Fruit fly (Drosophila melanogaster) whole organism, wandering third instar larva: Measurements from ENCODE around the gene CG3281.

Experiments
- Abd-B ChIP-seq: fragments of >200 bp; optimal IDR thresholded peaks from 2 replicates; lab custom pipeline; 2017; ENCODE audit warnings: missing biosample characterization, missing genetic modification characterization
- CG32264 ChIP-seq: fragments of 200-800 bp; sonication (Bioruptor generic); optimal IDR thresholded peaks from 2 replicates; lab custom pipeline; 2016; ENCODE audit warnings: missing biosample characterization, missing genetic modification characterization
- CG9705 ChIP-seq: fragments of 200-800 bp; sonication (Bioruptor generic); optimal IDR thresholded peaks from 2 replicates; lab custom pipeline; 2018; ENCODE audit warnings: missing biosample characterization, mild to moderate bottlenecking, missing genetic modification characterization
- CrebA ChIP-seq: fragments of 200-800 bp; sonication (Bioruptor generic); optimal IDR thresholded peaks from 2 replicates; lab custom pipeline; 2016; ENCODE audit warnings: missing biosample characterization, mild to moderate bottlenecking, missing genetic modification characterization, borderline replicate concordance
- Dfd ChIP-seq: fragments of >200 bp; optimal IDR thresholded peaks from 2 replicates; lab custom pipeline; 2017; ENCODE audit warnings: missing biosample characterization, missing genetic modification characterization
- Dif ChIP-seq: fragments of 200-275, 200-300 bp; sonication (Bioruptor generic); optimal IDR thresholded peaks from 2 replicates; lab custom pipeline; 2018; ENCODE audit warnings: missing biosample characterization, missing genetic modification characterization; ENCODE audit not compliant: partially characterized antibody
- GATAd ChIP-seq: sonication (Bioruptor generic); optimal IDR thresholded peaks from 2 replicates; lab custom pipeline; 2016; ENCODE audit warnings: missing biosample characterization, missing genetic modification characterization
- HLH106 ChIP-seq: fragments of 200-800 bp; optimal IDR thresholded peaks from 3 replicates; lab custom pipeline; 2019; ENCODE audit warnings: missing biosample characterization, mild to moderate bottlenecking, missing genetic modification characterization, moderate library complexity
- Hnf4 ChIP-seq: fragments of 200-800 bp; sonication (Bioruptor generic); optimal IDR thresholded peaks from 2 replicates; lab custom pipeline; 2016; ENCODE audit warnings: missing biosample characterization, mild to moderate bottlenecking, missing genetic modification characterization
- Hr78 ChIP-seq: fragments of >200 bp; optimal IDR thresholded peaks from 2 replicates; lab custom pipeline; 2017; ENCODE audit warnings: missing biosample characterization, missing genetic modification characterization
- Hr83 ChIP-seq: fragments of 200-300 bp; sonication (Bioruptor generic); optimal IDR thresholded peaks from 2 replicates; lab custom pipeline; 2016; ENCODE audit warnings: missing biosample characterization, mild to moderate bottlenecking, missing genetic modification characterization, moderate library complexity; ENCODE audit not compliant: poor library complexity, severe bottlenecking
- Jra ChIP-seq: sonication (Bioruptor generic); optimal IDR thresholded peaks from 2 replicates; lab custom pipeline; 2016; ENCODE audit warnings: missing biosample characterization, missing genetic modification characterization
- Mio ChIP-seq: sonication (Bioruptor generic); optimal IDR thresholded peaks from 2 replicates; lab custom pipeline; 2016; ENCODE audit warnings: missing biosample characterization, missing genetic modification characterization
- Myc ChIP-seq: fragments of >200 bp; optimal IDR thresholded peaks from 2 replicates; lab custom pipeline; 2017
- N ChIP-seq: fragments of >200 bp; optimal IDR thresholded peaks from 2 replicates; lab custom pipeline; 2018; ENCODE audit warnings: missing biosample characterization, missing external identifiers, missing genetic modification characterization
- Rel ChIP-seq, 2 experiments: fragments of 200-800 bp; sonication (Bioruptor generic) in 1 of 2; optimal IDR thresholded peaks; 2 replicates in 1 of 2; 3 replicates in 1 of 2; lab custom pipeline; 2016 to 2019; ENCODE audit warnings: mild to moderate bottlenecking in 2 of 2, missing biosample characterization in 2 of 2, missing genetic modification characterization in 2 of 2, moderate library complexity in 1 of 2
- Sp1 ChIP-seq: fragments of 200-800 bp; sonication (Bioruptor generic); optimal IDR thresholded peaks from 3 replicates; lab custom pipeline; 2019; ENCODE audit warnings: missing biosample characterization, mild to moderate bottlenecking, missing genetic modification characterization, moderate library complexity
- Vsx2 ChIP-seq: fragments of 200-300, 225-300 bp; sonication (Bioruptor generic); optimal IDR thresholded peaks from 2 replicates; lab custom pipeline; 2018; ENCODE audit warnings: missing biosample characterization, missing genetic modification characterization; ENCODE audit not compliant: partially characterized antibody
- br ChIP-seq: fragments of 200-800 bp; sonication (Bioruptor generic); optimal IDR thresholded peaks from 2 replicates; lab custom pipeline; 2016; ENCODE audit warnings: missing biosample characterization, missing genetic modification characterization
- brk ChIP-seq: fragments of 200-800 bp; sonication (Bioruptor generic); optimal IDR thresholded peaks from 2 replicates; lab custom pipeline; 2016; ENCODE audit warnings: missing biosample characterization, mild to moderate bottlenecking, missing genetic modification characterization
- dl ChIP-seq, 2 experiments: fragments of 175-275, 200-275 bp in 1 of 2; fragments of 200-275 bp in 1 of 2; sonication (Bioruptor generic); optimal IDR thresholded peaks; lab custom pipeline; 2018; ENCODE audit warnings: mild to moderate bottlenecking in 2 of 2, missing biosample characterization in 2 of 2, missing genetic modification characterization in 2 of 2, moderate library complexity in 2 of 2; ENCODE audit not compliant: partially characterized antibody in 2 of 2, insufficient read depth in 1 of 2
- dmrt93B ChIP-seq: fragments of 200-800 bp; sonication (Bioruptor generic); optimal IDR thresholded peaks from 2 replicates; lab custom pipeline; 2018; ENCODE audit warnings: missing biosample characterization, mild to moderate bottlenecking, missing genetic modification characterization
- dsf ChIP-seq: sonication (Bioruptor generic); optimal IDR thresholded peaks from 2 replicates; lab custom pipeline; 2016; ENCODE audit warnings: missing biosample characterization, missing genetic modification characterization, borderline replicate concordance
- ey ChIP-seq: fragments of 200-800 bp; sonication (Bioruptor generic); optimal IDR thresholded peaks from 2 replicates; lab custom pipeline; 2016; ENCODE audit warnings: missing biosample characterization, missing genetic modification characterization
- foxo ChIP-seq, 2 experiments: fragments of 200-800 bp; sonication (Bioruptor generic); optimal IDR thresholded peaks; 2 replicates in 1 of 2; 3 replicates in 1 of 2; lab custom pipeline; 2016 to 2017; ENCODE audit warnings: missing biosample characterization in 2 of 2, missing genetic modification characterization in 2 of 2
- fru ChIP-seq: fragments of 200-800 bp; sonication (Bioruptor generic); optimal IDR thresholded peaks from 3 replicates; lab custom pipeline; 2016; ENCODE audit warnings: missing biosample characterization, mild to moderate bottlenecking, missing genetic modification characterization
- h ChIP-seq: fragments of 200-800 bp; sonication (Bioruptor generic); optimal IDR thresholded peaks from 3 replicates; lab custom pipeline; 2016; ENCODE audit warnings: missing biosample characterization, mild to moderate bottlenecking, missing genetic modification characterization
- jim ChIP-seq: fragments of 175-275, 200-325 bp; sonication (Bioruptor generic); optimal IDR thresholded peaks from 2 replicates; lab custom pipeline; 2016; ENCODE audit warnings: missing biosample characterization, mild to moderate bottlenecking, missing genetic modification characterization
- lola ChIP-seq: fragments of >200 bp; optimal IDR thresholded peaks from 2 replicates; lab custom pipeline; 2017; ENCODE audit warnings: missing biosample characterization, missing genetic modification characterization
- pan ChIP-seq: fragments of >200 bp; optimal IDR thresholded peaks from 2 replicates; lab custom pipeline; 2017
- rgr ChIP-seq: fragments of 200-800 bp; sonication (Bioruptor generic); optimal IDR thresholded peaks from 3 replicates; lab custom pipeline; 2016; ENCODE audit warnings: missing biosample characterization, mild to moderate bottlenecking, missing genetic modification characterization
- sv ChIP-seq: fragments of 200-800 bp; sonication (Bioruptor generic); optimal IDR thresholded peaks from 3 replicates; lab custom pipeline; 2016; ENCODE audit warnings: missing biosample characterization, missing genetic modification characterization
- tai ChIP-seq: sonication (Bioruptor generic); optimal IDR thresholded peaks from 2 replicates; lab custom pipeline; 2016; ENCODE audit warnings: missing biosample characterization, missing genetic modification characterization
- usp ChIP-seq: fragments of >200 bp; optimal IDR thresholded peaks from 2 replicates; lab custom pipeline; 2017; ENCODE audit warnings: missing biosample characterization, missing genetic modification characterization
- woc ChIP-seq: sonication (Bioruptor generic); optimal IDR thresholded peaks from 2 replicates; lab custom pipeline; 2016; ENCODE audit warnings: missing biosample characterization, mild to moderate bottlenecking, missing genetic modification characterization

CG3281 gene

dm6 chr3R:12006417-12006816 lies 43.8 kb upstream of the CG3281 start:
- TF ChIP-seq br (GFP tag; lab: Kevin White, UChicago) (no peak), fru (no peak), Hr83 (GFP tag; lab: Kevin White, UChicago) (no peak), tai (GFP tag; lab: Kevin White, UChicago) (no peak), jim (no peak), N (GFP tag; lab: Kevin White, UChicago) (no peak), Abd-B (GFP tag; lab: Kevin White, UChicago) (no peak), rgr (GFP tag; lab: Kevin White, UChicago) (no peak)

- TF ChIP-seq ey (GFP tag; lab: Kevin White, UChicago) (no peak), Dfd (GFP tag; lab: Kevin White, UChicago) (no peak), CG32264 (GFP tag; lab: Kevin White, UChicago) (no peak), Hr78 (GFP tag; lab: Kevin White, UChicago) (no peak), brk (no peak), HLH106 (no peak), Vsx2 (GFP tag; lab: Kevin White, UChicago) (no peak)
- TF ChIP-seq, all 38 proteins: peak for 0
Measured at dm6 chr3R:12005417-12005816, 42.8 kb upstream of the CG3281 start, which contains the start of gene Tk. Gene Tk (minus strand): TSS chr3R:12005473.

dm6 chr3R:11999074-11999473 lies 36.5 kb upstream of the CG3281 start, which contains the start of gene Ect3:
Gene Ect3 (plus strand): TSS chr3R:11999278.
- TF ChIP-seq Vsx2 (GFP tag; lab: Kevin White, UChicago) (no peak), Hnf4 (GFP tag; lab: Kevin White, UChicago) (no peak), GATAd (no peak), CG9705 (GFP tag; lab: Kevin White, UChicago) (no peak), dmrt93B (GFP tag; lab: Kevin White, UChicago) (no peak), sv (no peak), brk (no peak), Hr83 (GFP tag; lab: Kevin White, UChicago) (no peak), Rel (GFP tag; optimal IDR thresholded peaks at IDR 0.05; lab: Kevin White, UChicago) (no peak), Rel (tag; optimal IDR thresholded peaks at IDR 0.05; lab: Kevin White, UChicago) (no peak), rgr (GFP tag; lab: Kevin White, UChicago) (no peak), Dif (GFP tag; lab: Kevin White, UChicago) (no peak), CG32264 (GFP tag; lab: Kevin White, UChicago) (no peak), tai (GFP tag; lab: Kevin White, UChicago) (no peak), Abd-B (GFP tag; lab: Kevin White, UChicago) (no peak), br (GFP tag; lab: Kevin White, UChicago) (no peak), N (GFP tag; lab: Kevin White, UChicago) (no peak), Jra (GFP tag; lab: Kevin White, UChicago) (no peak), h (GFP tag; lab: Kevin White, UChicago) (no peak), usp (GFP tag; lab: Kevin White, UChicago) (no peak), ey (GFP tag; lab: Kevin White, UChicago) (no peak)
- TF ChIP-seq, all 38 proteins: peak for 0

dm6 chr3R:11998130-11998529 lies 35.5 kb upstream of the CG3281 start:
- TF ChIP-seq Dfd (GFP tag; lab: Kevin White, UChicago) = peak; percentile 39
- no peak for TF ChIP-seq Dif (GFP tag; lab: Kevin White, UChicago)
- TF ChIP-seq, all 38 proteins: peak for 1

dm6 chr3R:11992934-11993670 lies 30.5 kb upstream of the CG3281 start, which contains the start of gene mfas:
Gene mfas (minus strand): TSS chr3R:11993315.
- TF ChIP-seq foxo (GFP tag; optimal IDR thresholded peaks at IDR 0.05; lab: Kevin White, UChicago) (no peak), Abd-B (GFP tag; lab: Kevin White, UChicago) (no peak), brk (no peak), lola (GFP tag; lab: Kevin White, UChicago) (no peak), Mio (no peak), CG32264 (GFP tag; lab: Kevin White, UChicago) (no peak), tai (GFP tag; lab: Kevin White, UChicago) (peak; percentile 18), sv (no peak), CrebA (GFP tag; lab: Kevin White, UChicago) (no peak), Sp1 (GFP tag; lab: Kevin White, UChicago) (no peak), woc (GFP tag; lab: Kevin White, UChicago) (no peak), fru (peak; percentile 58), CG9705 (GFP tag; lab: Kevin White, UChicago) (no peak), Vsx2 (GFP tag; lab: Kevin White, UChicago) (no peak), pan (lab: Kevin White, UChicago) (no peak), br (GFP tag; lab: Kevin White, UChicago) (peak; percentile 6), Hnf4 (GFP tag; lab: Kevin White, UChicago) (no peak), dsf (GFP tag; lab: Kevin White, UChicago) (no peak), GATAd (no peak), jim (no peak), rgr (GFP tag; lab: Kevin White, UChicago) (peak; percentile 22), dl (GFP tag; optimal IDR thresholded peaks at IDR 0.05; lab: Kevin White, UChicago; ENCODE audit: insufficient read depth in 1 of 2, partially characterized antibody in 2 of 2) (no peak), N (GFP tag; lab: Kevin White, UChicago) (no peak), Rel (GFP tag; optimal IDR thresholded peaks at IDR 0.05; lab: Kevin White, UChicago) (no peak), Rel (tag; optimal IDR thresholded peaks at IDR 0.05; lab: Kevin White, UChicago) (no peak), Myc (lab: Kevin White, UChicago) (no peak), Jra (GFP tag; lab: Kevin White, UChicago) (peak; percentile 14), usp (GFP tag; lab: Kevin White, UChicago) (no peak)
